Fruit fly (Drosophila melanogaster): Measurements from ENCODE around the gene baf.

Gene baf

DNA sequence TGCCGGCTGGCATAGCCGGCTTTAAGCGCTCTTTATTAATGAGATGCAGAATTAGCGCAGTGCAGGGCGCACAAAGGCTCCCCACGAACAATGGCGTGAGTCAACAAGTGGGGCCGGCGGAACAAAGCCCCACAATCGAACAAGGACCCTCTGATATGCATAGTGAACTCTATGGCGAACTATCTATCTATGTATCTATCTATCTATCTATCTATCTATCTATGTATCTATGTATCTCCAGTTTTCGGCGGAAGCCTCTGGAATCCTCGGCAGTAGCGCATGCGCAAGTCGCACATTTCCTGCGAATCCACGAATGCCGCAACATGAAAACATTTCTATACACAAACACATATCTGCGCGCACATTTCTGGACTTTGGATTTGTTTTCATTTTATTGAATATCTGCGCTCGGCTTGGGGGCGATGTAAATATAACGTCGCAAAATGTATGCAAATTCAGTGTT is 28.7 kb upstream of the baf start (continued):
- peak; percentile 91 for TF ChIP-seq CG31627 (GFP tag; optimal IDR thresholded peaks at IDR 0.05)
- TF ChIP-seq CG16779 (tag; optimal IDR thresholded peaks at IDR 0.05), result peak; percentile 96
- TF ChIP-seq CG6276 (GFP tag; optimal IDR thresholded peaks at IDR 0.05), result peak; percentile 99
- TF ChIP-seq Smox (GFP tag; optimal IDR thresholded peaks at IDR 0.05), result peak; percentile 85
- peak; percentile 89 for TF ChIP-seq Sox102F (GFP tag; optimal IDR thresholded peaks at IDR 0.05)
- TF ChIP-seq lz (GFP tag; optimal IDR thresholded peaks at IDR 0.05), result peak; percentile 91
- peak; percentile 98 for TF ChIP-seq CG32006 (GFP tag; optimal IDR thresholded peaks at IDR 0.05)
- peak; percentile 95 for TF ChIP-seq CG9139 (GFP tag; optimal IDR thresholded peaks at IDR 0.05)
- TF ChIP-seq svp (GFP tag), result peak; percentile 99
- peak; percentile 91 for TF ChIP-seq CG10669 (GFP tag; optimal IDR thresholded peaks at IDR 0.05)
- TF ChIP-seq CG7368 (GFP tag; optimal IDR thresholded peaks at IDR 0.05), result peak; percentile 87
- TF ChIP-seq fkh (GFP tag; optimal IDR thresholded peaks at IDR 0.05), result peak; percentile 3
- TF ChIP-seq CG11762 (GFP tag; optimal IDR thresholded peaks at IDR 0.05; ENCODE audit: insufficient read depth), result peak; percentile 87
- TF ChIP-seq CG8632 (GFP tag; optimal IDR thresholded peaks at IDR 0.05), result peak; percentile 79
- TF ChIP-seq Sox15 (GFP tag; optimal IDR thresholded peaks at IDR 0.05), result peak; percentile 79
- TF ChIP-seq Eip75B (GFP tag; optimal IDR thresholded peaks at IDR 0.05), result peak; percentile 93
- peak; percentile 90 for TF ChIP-seq dsx (GFP tag; optimal IDR thresholded peaks at IDR 0.05; ENCODE audit: poor library complexity, severe bottlenecking)
- peak; percentile 95 for TF ChIP-seq cyc (GFP tag; optimal IDR thresholded peaks at IDR 0.05)
- TF ChIP-seq Sox14 (GFP tag; optimal IDR thresholded peaks at IDR 0.05), result peak; percentile 98
- peak; percentile 83 for TF ChIP-seq CG11902 (GFP tag; optimal IDR thresholded peaks at IDR 0.05)
- TF ChIP-seq CG8119 (GFP tag; IDR thresholded peaks at IDR 0.05), result peak; percentile 94
- peak; percentile 92 for TF ChIP-seq CG4318 (GFP tag; optimal IDR thresholded peaks at IDR 0.05)
- peak; percentile 90 for TF ChIP-seq esn (GFP tag; optimal IDR thresholded peaks at IDR 0.05)
- peak; percentile 82 for TF ChIP-seq fd59A (GFP tag; optimal IDR thresholded peaks at IDR 0.05)
- peak; percentile 91 for TF ChIP-seq pdm3 (GFP tag; optimal IDR thresholded peaks at IDR 0.05)
- TF ChIP-seq Eip78C (GFP tag), result peak; percentile 98
- peak; percentile 84 for TF ChIP-seq acj6 (GFP tag; optimal IDR thresholded peaks at IDR 0.05)
- peak; percentile 95 for TF ChIP-seq CG15336 (GFP tag; IDR thresholded peaks at IDR 0.05)
- peak; percentile 97 for TF ChIP-seq Hr4 (GFP tag; optimal IDR thresholded peaks at IDR 0.05)
- TF ChIP-seq net (GFP tag; optimal IDR thresholded peaks at IDR 0.05), result peak; percentile 96
- peak; percentile 93 for TF ChIP-seq CG6854 (GFP tag; optimal IDR thresholded peaks at IDR 0.05)
- peak; percentile 94 for TF ChIP-seq eg (GFP tag; IDR thresholded peaks at IDR 0.05)
- peak; percentile 88 for TF ChIP-seq Lpt (GFP tag; optimal IDR thresholded peaks at IDR 0.05)
- TF ChIP-seq fd85E (GFP tag; optimal IDR thresholded peaks at IDR 0.05), result peak; percentile 85
- TF ChIP-seq CG10631 (GFP tag; optimal IDR thresholded peaks at IDR 0.05), result peak; percentile 90
- TF ChIP-seq CG3919 (GFP tag; optimal IDR thresholded peaks at IDR 0.05), result peak; percentile 94

DNA sequence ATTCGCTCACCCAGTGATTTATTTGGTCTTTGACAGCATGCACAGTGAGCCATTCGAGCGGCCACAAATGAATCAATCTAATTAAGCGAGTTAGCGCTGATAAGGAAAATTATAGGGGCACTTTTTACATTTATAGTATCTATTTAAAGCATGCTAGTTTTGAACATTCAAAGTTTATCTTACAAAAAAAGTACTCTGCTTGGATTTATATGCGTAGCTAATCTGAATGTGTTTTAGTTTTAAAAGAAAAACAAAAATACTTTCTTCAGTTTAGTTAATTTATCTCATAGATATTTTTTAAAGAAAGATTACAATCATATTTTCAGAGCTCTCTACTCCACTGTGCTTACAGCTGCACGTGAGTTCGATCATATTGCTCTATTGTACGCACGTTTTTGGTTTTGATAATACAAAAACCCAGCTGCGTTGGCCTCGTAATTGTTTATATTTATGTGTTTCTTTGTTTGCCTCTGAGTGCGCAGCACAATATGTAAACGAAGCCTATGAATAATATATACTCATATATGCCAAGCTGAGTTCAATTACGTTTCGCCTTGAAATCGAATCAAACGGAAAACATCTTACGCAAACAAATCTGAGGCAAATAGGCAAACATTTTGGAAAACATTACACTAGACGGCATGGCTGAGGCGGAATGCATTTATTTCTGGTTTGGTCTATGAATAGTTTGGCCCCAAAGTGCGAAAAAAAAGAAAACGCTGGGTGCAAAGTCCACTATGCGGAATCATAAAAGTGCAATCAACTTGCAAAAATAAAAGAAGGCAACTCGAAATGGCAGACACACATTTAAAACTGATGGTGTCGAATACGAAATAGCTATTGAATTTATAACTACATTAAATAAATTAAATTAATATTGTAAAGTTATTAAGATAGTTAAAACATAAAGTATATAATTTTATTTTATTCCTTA is 27.3 kb upstream of the baf start:
- TF ChIP-seq CG6276 (GFP tag; optimal IDR thresholded peaks at IDR 0.05), result peak; percentile 93
- TF ChIP-seq CG3032 (tag; optimal IDR thresholded peaks at IDR 0.05), result peak; percentile 87
- peak; percentile 50 for TF ChIP-seq CG6854 (GFP tag; optimal IDR thresholded peaks at IDR 0.05)
- peak; percentile 81 for TF ChIP-seq Sox102F (GFP tag; optimal IDR thresholded peaks at IDR 0.05)
- TF ChIP-seq salr (GFP tag; optimal IDR thresholded peaks at IDR 0.05), result peak; percentile 65 to 96
- peak; percentile 97 for TF ChIP-seq svp (GFP tag)
- peak; percentile 91 for TF ChIP-seq esn (GFP tag; optimal IDR thresholded peaks at IDR 0.05)
- peak; percentile 70 for TF ChIP-seq vri (GFP tag; optimal IDR thresholded peaks at IDR 0.05)
- peak; percentile 98 for TF ChIP-seq Eip78C (GFP tag)
- peak; percentile 69 to 78 for TF ChIP-seq ss (GFP tag; optimal IDR thresholded peaks at IDR 0.05)
- TF ChIP-seq CG10669 (GFP tag; optimal IDR thresholded peaks at IDR 0.05), result peak; percentile 85
- peak; percentile 73 for TF ChIP-seq cyc (GFP tag; optimal IDR thresholded peaks at IDR 0.05)
- peak; percentile 86 for TF ChIP-seq dac (GFP tag; optimal IDR thresholded peaks at IDR 0.05)
- TF ChIP-seq CG11762 (GFP tag; optimal IDR thresholded peaks at IDR 0.05; ENCODE audit: insufficient read depth), result peak; percentile 87
- peak; percentile 92 for TF ChIP-seq CG4318 (GFP tag; optimal IDR thresholded peaks at IDR 0.05)
- TF ChIP-seq CG6808 (GFP tag; optimal IDR thresholded peaks at IDR 0.05), result peak; percentile 81
- peak; percentile 47 for TF ChIP-seq CG11902 (GFP tag; optimal IDR thresholded peaks at IDR 0.05)
- TF ChIP-seq CG7368 (GFP tag; optimal IDR thresholded peaks at IDR 0.05), result peak; percentile 79
- TF ChIP-seq CG6792 (GFP tag; optimal IDR thresholded peaks at IDR 0.05), result peak; percentile 73
- peak; percentile 84 for TF ChIP-seq Smox (GFP tag; optimal IDR thresholded peaks at IDR 0.05)
- no peak for TF ChIP-seq Eip93F (GFP tag; optimal IDR thresholded peaks at IDR 0.05)
- peak; percentile 90 for TF ChIP-seq CG10631 (GFP tag; optimal IDR thresholded peaks at IDR 0.05)
- TF ChIP-seq Hr4 (GFP tag; optimal IDR thresholded peaks at IDR 0.05), result peak; percentile 92
- peak; percentile 79 for TF ChIP-seq Hr39 (GFP tag; optimal IDR thresholded peaks at IDR 0.05)
- peak; percentile 91 for TF ChIP-seq Gug (GFP tag; IDR thresholded peaks at IDR 0.05)
- TF ChIP-seq CG8632 (GFP tag; optimal IDR thresholded peaks at IDR 0.05), result peak; percentile 53
- peak; percentile 62 for TF ChIP-seq CG9139 (GFP tag; optimal IDR thresholded peaks at IDR 0.05)
